Fruit fly (Drosophila melanogaster): ENCODE results near the gene CG4325.

CG4325 gene

DNA sequence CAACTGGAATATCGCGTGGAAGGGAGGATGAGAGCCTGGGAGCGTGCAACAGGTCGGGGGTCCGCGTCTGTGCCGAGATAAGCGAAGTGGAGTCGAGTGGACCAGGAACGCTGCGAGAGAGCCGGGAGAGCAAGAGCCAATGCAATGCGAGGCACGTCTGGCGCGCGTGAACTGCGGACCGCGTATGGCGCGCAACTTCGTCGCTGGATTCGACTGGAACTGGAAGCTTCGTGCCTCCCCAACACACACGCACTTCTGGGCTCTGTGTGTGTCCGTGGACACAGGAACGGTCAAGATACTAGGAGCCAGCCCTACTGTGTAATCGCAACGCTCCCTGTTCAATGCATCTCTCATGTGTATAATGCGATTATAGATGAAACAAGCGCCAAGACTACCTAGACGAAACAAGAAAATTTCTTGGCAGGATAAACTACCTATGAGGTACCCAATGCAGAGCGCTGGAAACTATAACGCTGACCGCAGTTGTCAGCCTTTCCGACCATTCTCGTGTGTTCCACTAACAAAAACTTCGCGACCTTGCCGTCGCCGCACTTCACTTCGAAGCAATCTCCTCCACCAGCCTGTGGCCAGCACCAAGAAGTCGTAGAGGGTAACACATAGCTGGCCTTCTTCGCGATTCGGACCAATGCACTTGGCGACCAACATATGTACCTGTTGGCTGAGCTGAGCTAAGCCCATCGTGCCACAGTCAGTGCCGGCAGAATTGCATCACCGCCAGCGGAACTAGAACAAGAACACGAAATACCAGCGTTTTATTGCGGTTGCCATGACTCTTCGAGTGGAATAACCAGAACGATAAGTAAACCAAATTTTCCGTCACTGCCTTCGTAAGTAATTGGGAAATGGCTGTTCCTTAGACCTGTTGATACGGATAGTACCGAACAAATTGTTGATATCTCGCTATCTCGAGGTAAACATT lies 28.5 kb upstream of the CG4325 start, which contains the start of gene Rtca (continued):
- TF ChIP-seq Ets97D (GFP tag; optimal IDR thresholded peaks at IDR 0.05), result no peak
- TF ChIP-seq ATbp (GFP tag; optimal IDR thresholded peaks at IDR 0.05), result peak; percentile 49
- peak; percentile 60 for TF ChIP-seq D19B (GFP tag; optimal IDR thresholded peaks at IDR 0.05)
- TF ChIP-seq CG17802 (tag; optimal IDR thresholded peaks at IDR 0.05), result no peak
- peak; percentile 11 for TF ChIP-seq CG8089 (GFP tag; optimal IDR thresholded peaks at IDR 0.05)
- TF ChIP-seq lab (GFP tag; optimal IDR thresholded peaks at IDR 0.05), result peak; percentile 89
- TF ChIP-seq h (optimal IDR thresholded peaks at IDR 0.05), result no peak
- peak; percentile 64 for TF ChIP-seq CG10979 (tag; optimal IDR thresholded peaks at IDR 0.05)
- TF ChIP-seq NK7.1 (GFP tag; optimal IDR thresholded peaks at IDR 0.05), result peak; percentile 41
- TF ChIP-seq fru (optimal IDR thresholded peaks at IDR 0.05), result no peak
- peak; percentile 64; the same call in 1 of the 2 replicates for TF ChIP-seq sob (GFP tag; IDR thresholded peaks at IDR 0.05)
- TF ChIP-seq Camta (GFP tag; optimal IDR thresholded peaks at IDR 0.05), result peak; percentile 17
- TF ChIP-seq Dp (GFP tag; optimal IDR thresholded peaks at IDR 0.05), result no peak
- peak; percentile 19 for TF ChIP-seq en (GFP tag; optimal IDR thresholded peaks at IDR 0.05)
- TF ChIP-seq CG5953 (GFP tag; IDR thresholded peaks at IDR 0.05), result peak; percentile 45; the same call in 1 of the 2 replicates
- no peak for TF ChIP-seq Hmx (GFP tag; optimal IDR thresholded peaks at IDR 0.05)
- TF ChIP-seq Trl (optimal IDR thresholded peaks at IDR 0.05), result peak; percentile 25 to 37
- TF ChIP-seq Trl (GFP tag; optimal IDR thresholded peaks at IDR 0.05), result peak; percentile 57
- TF ChIP-seq dimm (GFP tag; IDR thresholded peaks at IDR 0.05), result no peak
- TF ChIP-seq CG12744 (GFP tag; optimal IDR thresholded peaks at IDR 0.05), result peak; percentile 37
- TF ChIP-seq CG13296 (GFP tag; optimal IDR thresholded peaks at IDR 0.05), result peak; percentile 70
- TF ChIP-seq Usf (GFP tag; optimal IDR thresholded peaks at IDR 0.05), result peak; percentile 18
- peak; percentile 73 for TF ChIP-seq Rfx (GFP tag; IDR thresholded peaks at IDR 0.05)
- no peak for TF ChIP-seq tup (GFP tag; optimal IDR thresholded peaks at IDR 0.05)
- TF ChIP-seq wek (GFP tag; optimal IDR thresholded peaks at IDR 0.05), result no peak
- TF ChIP-seq CG10431 (GFP tag; optimal IDR thresholded peaks at IDR 0.05), result no peak
- TF ChIP-seq slbo (GFP tag; IDR thresholded peaks at IDR 0.05), result peak; percentile 77
- TF ChIP-seq tna (GFP tag; IDR thresholded peaks at IDR 0.05; ENCODE audit: partially characterized antibody), result no peak
- TF ChIP-seq tx (GFP tag; optimal IDR thresholded peaks at IDR 0.05), result peak; percentile 68
- TF ChIP-seq da (GFP tag; optimal IDR thresholded peaks at IDR 0.05), result no peak
- TF ChIP-seq CoRest (tag; optimal IDR thresholded peaks at IDR 0.05), result peak; percentile 70
- TF ChIP-seq CG12299 (tag; optimal IDR thresholded peaks at IDR 0.05), result peak; percentile 54
- peak; percentile 64 for TF ChIP-seq tap (tag; optimal IDR thresholded peaks at IDR 0.05)
- TF ChIP-seq maf-S (GFP tag; optimal IDR thresholded peaks at IDR 0.05), result peak; percentile 66
- TF ChIP-seq Meics (GFP tag; optimal IDR thresholded peaks at IDR 0.05), result peak; percentile 74
- TF ChIP-seq YL-1 (GFP tag; optimal IDR thresholded peaks at IDR 0.05), result peak; percentile 20
- no peak for TF ChIP-seq run (tag; optimal IDR thresholded peaks at IDR 0.05)
- TF ChIP-seq Gsc (GFP tag; IDR thresholded peaks at IDR 0.05), result no peak
- 0 out of 2 replicates have a peak, but pooled peaks have one; percentile 11 for TF ChIP-seq ro (GFP tag; IDR thresholded peaks at IDR 0.05)
- TF ChIP-seq B-H2 (GFP tag; optimal IDR thresholded peaks at IDR 0.05), result no peak
- TF ChIP-seq CG1792 (GFP tag; optimal IDR thresholded peaks at IDR 0.05), result peak; percentile 13
- peak; percentile 12 for TF ChIP-seq MESR4 (GFP tag; optimal IDR thresholded peaks at IDR 0.05)
- peak; percentile 22 for TF ChIP-seq kah (GFP tag; optimal IDR thresholded peaks at IDR 0.05)
- peak; percentile 47 for TF ChIP-seq Ssrp (tag; optimal IDR thresholded peaks at IDR 0.05)
- TF ChIP-seq ftz-f1 (GFP tag; optimal IDR thresholded peaks at IDR 0.05), result peak; percentile 69
- TF ChIP-seq grau (tag; optimal IDR thresholded peaks at IDR 0.05), result peak; percentile 79
- TF ChIP-seq CG17361 (GFP tag; IDR thresholded peaks at IDR 0.05), result peak; percentile 48; the same call in 2 of the 3 replicates
- peak; percentile 32; the same call in 1 of the 3 replicates for TF ChIP-seq C15 (GFP tag; IDR thresholded peaks at IDR 0.05)
- TF ChIP-seq D19A (tag; optimal IDR thresholded peaks at IDR 0.05), result peak; percentile 57
- peak; percentile 62; the same call in 1 of the 2 replicates for TF ChIP-seq CG11247 (GFP tag; IDR thresholded peaks at IDR 0.05)
